Fruit fly (Drosophila melanogaster) whole organism, embryonic: ENCODE data around the gene CG43221.

ENCODE experiments used
- Asciz ChIP-seq: fragments of 200-800 bp; sonication (Bioruptor generic); optimal IDR thresholded peaks from 2 replicates; lab custom pipeline; 2017; ENCODE audit warnings: missing biosample characterization, mild to moderate bottlenecking, missing genetic modification characterization, missing genetic modification reagents
- Bdp1 ChIP-seq: fragments of 200-800 bp; sonication (Bioruptor generic); optimal IDR thresholded peaks from 3 replicates; lab custom pipeline; 2016; ENCODE audit warnings: missing biosample characterization, missing genetic modification characterization
- CG10147 ChIP-seq: fragments of 200-800 bp; sonication (Bioruptor generic); optimal IDR thresholded peaks from 2 replicates; lab custom pipeline; 2019; ENCODE audit warnings: missing biosample characterization, mild to moderate bottlenecking, missing genetic modification characterization, moderate library complexity
- CG10959 ChIP-seq: fragments of 200-800 bp; sonication (Bioruptor generic); IDR thresholded peaks from 2 replicates; pipeline ENCODE4 v1.3.6; 2022; ENCODE audit warnings: missing biosample characterization, missing genetic modification characterization
- CG12219 ChIP-seq: fragments of 200-800 bp; sonication (Bioruptor generic); optimal IDR thresholded peaks from 3 replicates; lab custom pipeline; 2018; ENCODE audit warnings: missing biosample characterization, mild to moderate bottlenecking, missing genetic modification characterization
- CG12659 ChIP-seq: fragments of 200-800 bp; sonication (Bioruptor generic); optimal IDR thresholded peaks from 3 replicates; lab custom pipeline; 2017; ENCODE audit warnings: mild to moderate bottlenecking, missing biosample characterization, missing genetic modification reagents, missing genetic modification characterization
- CG15011 ChIP-seq: fragments of 200-800 bp; sonication (Bioruptor generic); optimal IDR thresholded peaks from 3 replicates; lab custom pipeline; 2018; ENCODE audit warnings: missing biosample characterization, mild to moderate bottlenecking, missing genetic modification characterization
- CG15479 ChIP-seq: fragments of 200-800 bp; sonication (Bioruptor generic); optimal IDR thresholded peaks from 3 replicates; lab custom pipeline; 2019; ENCODE audit warnings: missing biosample characterization, mild to moderate bottlenecking, missing genetic modification characterization, moderate library complexity
- CG1602 ChIP-seq: fragments of 200-800 bp; sonication (Bioruptor generic); optimal IDR thresholded peaks from 3 replicates; lab custom pipeline; 2016; ENCODE audit warnings: missing biosample characterization, missing genetic modification characterization
- CG1647 ChIP-seq: fragments of 200-800 bp; sonication (Bioruptor generic); optimal IDR thresholded peaks from 3 replicates; lab custom pipeline; 2016; ENCODE audit warnings: missing biosample characterization, missing genetic modification characterization
- CG16779 ChIP-seq: fragments of 200-800 bp; sonication (Bioruptor generic); IDR thresholded peaks from 2 replicates; pipeline ENCODE4 v1.3.6; 2022; ENCODE audit warnings: missing biosample characterization, missing genetic modification characterization
- CG16813 ChIP-seq: fragments of 200-800 bp; sonication (Bioruptor generic); IDR thresholded peaks from 3 replicates; pipeline ENCODE4 v1.3.6; 2022; ENCODE audit warnings: missing biosample characterization, missing genetic modification characterization; ENCODE audit not compliant: partially characterized antibody
- CG17912 ChIP-seq: fragments of 200-800 bp; sonication (Bioruptor generic); optimal IDR thresholded peaks from 2 replicates; lab custom pipeline; 2018; ENCODE audit warnings: missing biosample characterization, mild to moderate bottlenecking, missing genetic modification characterization
- CG3847 ChIP-seq: fragments of 200-800 bp; sonication (Bioruptor generic); IDR thresholded peaks from 2 replicates; pipeline ENCODE4 v1.3.6; 2022; ENCODE audit warnings: missing biosample characterization, missing genetic modification characterization
- CG4617 ChIP-seq: fragments of 200-800 bp; sonication (Bioruptor generic); optimal IDR thresholded peaks from 3 replicates; lab custom pipeline; 2016; ENCODE audit warnings: missing biosample characterization, missing genetic modification characterization, borderline replicate concordance
- CG4854 ChIP-seq: fragments of 200-800 bp; sonication (Bioruptor generic); optimal IDR thresholded peaks from 2 replicates; lab custom pipeline; 2016; ENCODE audit warnings: missing biosample characterization, missing genetic modification characterization, inconsistent platforms
- CG6175 ChIP-seq: fragments of 200-800 bp; sonication (Bioruptor generic); IDR thresholded peaks from 3 replicates; pipeline ENCODE4 v1.3.6; 2022; ENCODE audit warnings: missing biosample characterization, missing genetic modification characterization
- CG6272 ChIP-seq: fragments of 200-800 bp; sonication (Bioruptor generic); IDR thresholded peaks from 2 replicates; pipeline ENCODE4 v1.3.6; 2022; ENCODE audit warnings: missing biosample characterization, missing genetic modification characterization
- CG6765 ChIP-seq: fragments of 200-800 bp; sonication (Bioruptor generic); optimal IDR thresholded peaks from 3 replicates; lab custom pipeline; 2017; ENCODE audit warnings: missing biosample characterization, mild to moderate bottlenecking, missing genetic modification characterization
- CG8290 ChIP-seq, 3 experiments: fragments of 200-800 bp; sonication (Bioruptor generic); optimal IDR thresholded peaks; 2 replicates each; lab custom pipeline; 2016 to 2019; ENCODE audit warnings: missing biosample characterization in 3 of 3, missing genetic modification characterization in 3 of 3, mild to moderate bottlenecking in 2 of 3, moderate library complexity in 1 of 3
- CG9876 ChIP-seq: fragments of 200-800 bp; sonication (Bioruptor generic); optimal IDR thresholded peaks from 2 replicates; lab custom pipeline; 2016; ENCODE audit warnings: missing biosample characterization, missing genetic modification characterization
- D19B ChIP-seq: fragments of 200-800 bp; sonication (Bioruptor generic); optimal IDR thresholded peaks from 2 replicates; lab custom pipeline; 2017; ENCODE audit warnings: missing biosample characterization, mild to moderate bottlenecking, missing genetic modification characterization
- Dfd ChIP-seq, 2 experiments: fragments of >200 bp; optimal IDR thresholded peaks; 2 replicates each; lab custom pipeline; 2017; ENCODE audit warnings: missing biosample characterization in 2 of 2, missing genetic modification characterization in 2 of 2
- Ets97D ChIP-seq: fragments of 200-800 bp; sonication (Bioruptor generic); optimal IDR thresholded peaks from 3 replicates; lab custom pipeline; 2016; ENCODE audit warnings: missing biosample characterization, missing genetic modification characterization
- HHEX ChIP-seq: fragments of 200-800 bp; sonication (Bioruptor generic); optimal IDR thresholded peaks from 3 replicates; lab custom pipeline; 2017; ENCODE audit warnings: missing biosample characterization, mild to moderate bottlenecking, missing genetic modification characterization, missing genetic modification reagents
- Lhr ChIP-seq: fragments of 200-800 bp; sonication (Bioruptor generic); optimal IDR thresholded peaks from 3 replicates; lab custom pipeline; 2017; ENCODE audit warnings: mild to moderate bottlenecking, missing biosample characterization, missing genetic modification reagents, missing genetic modification characterization
- Lim3 ChIP-seq: fragments of 200-800 bp; sonication (Bioruptor generic); IDR thresholded peaks from 2 replicates; pipeline ENCODE4 v1.3.6; 2022; ENCODE audit warnings: missing biosample characterization, missing genetic modification characterization
- Mes4 ChIP-seq: fragments of 200-800 bp; sonication (Bioruptor generic); optimal IDR thresholded peaks from 2 replicates; lab custom pipeline; 2016; ENCODE audit warnings: missing biosample characterization, missing genetic modification characterization
- NC2β ChIP-seq: fragments of 200-800 bp; sonication (Bioruptor generic); optimal IDR thresholded peaks from 2 replicates; lab custom pipeline; 2016; ENCODE audit warnings: missing biosample characterization, missing genetic modification characterization
- NK7.1 ChIP-seq: fragments of 200-800 bp; sonication (Bioruptor generic); optimal IDR thresholded peaks from 3 replicates; lab custom pipeline; 2016; ENCODE audit warnings: missing biosample characterization, missing genetic modification characterization
- Six4 ChIP-seq: fragments of 200-800 bp; sonication (Bioruptor generic); optimal IDR thresholded peaks from 2 replicates; lab custom pipeline; 2016; ENCODE audit warnings: missing biosample characterization, missing genetic modification characterization
- Taf1 ChIP-seq: fragments of 200-800 bp; sonication (Bioruptor generic); IDR thresholded peaks from 2 replicates; pipeline ENCODE4 v1.3.6; 2022; ENCODE audit warnings: missing biosample characterization, missing genetic modification characterization
- Xbp1 ChIP-seq: fragments of 200-800 bp; sonication (Bioruptor generic); optimal IDR thresholded peaks from 3 replicates; lab custom pipeline; 2016; ENCODE audit warnings: missing biosample characterization, mild to moderate bottlenecking, missing genetic modification characterization
- YL-1 ChIP-seq: fragments of 200-800 bp; sonication (Bioruptor generic); optimal IDR thresholded peaks from 3 replicates; lab custom pipeline; 2017; ENCODE audit warnings: missing biosample characterization, mild to moderate bottlenecking, missing genetic modification characterization
- aop ChIP-seq: fragments of 200-800 bp; sonication (Bioruptor generic); IDR thresholded peaks from 2 replicates; pipeline ENCODE4 v1.3.6; 2022; ENCODE audit warnings: missing biosample characterization, missing genetic modification characterization
- emc ChIP-seq: fragments of 200-800 bp; sonication (Bioruptor generic); optimal IDR thresholded peaks from 2 replicates; lab custom pipeline; 2016; ENCODE audit warnings: missing biosample characterization, missing genetic modification characterization
- kay ChIP-seq: fragments of 200-800 bp; sonication (Bioruptor generic); optimal IDR thresholded peaks from 2 replicates; lab custom pipeline; 2016; ENCODE audit warnings: missing biosample characterization, missing genetic modification characterization
- lbe ChIP-seq: fragments of 200-800 bp; sonication (Bioruptor generic); optimal IDR thresholded peaks from 2 replicates; lab custom pipeline; 2016; ENCODE audit warnings: missing biosample characterization, mild to moderate bottlenecking, missing genetic modification characterization
- lmd ChIP-seq: fragments of 200-800 bp; sonication (Bioruptor generic); IDR thresholded peaks from 2 replicates; pipeline ENCODE4 v1.3.6; 2022; ENCODE audit warnings: missing biosample characterization, missing genetic modification characterization
- mam ChIP-seq: fragments of 200-800 bp; sonication (Bioruptor generic); optimal IDR thresholded peaks from 3 replicates; lab custom pipeline; 2016; ENCODE audit warnings: missing biosample characterization, missing genetic modification characterization
- nerfin-1 ChIP-seq: fragments of 200-800 bp; sonication (Bioruptor generic); optimal IDR thresholded peaks from 3 replicates; lab custom pipeline; 2019; ENCODE audit warnings: missing biosample characterization, mild to moderate bottlenecking, missing genetic modification characterization, moderate library complexity
- pum ChIP-seq: fragments of 200-800 bp; sonication (Bioruptor generic); optimal IDR thresholded peaks from 2 replicates; lab custom pipeline; 2016; ENCODE audit warnings: missing biosample characterization, missing genetic modification characterization
- salm ChIP-seq: fragments of 200-800 bp; sonication (Bioruptor generic); optimal IDR thresholded peaks from 2 replicates; lab custom pipeline; 2018; ENCODE audit warnings: missing biosample characterization, mild to moderate bottlenecking, missing genetic modification characterization
- sens-2 ChIP-seq: fragments of 200-800 bp; sonication (Bioruptor generic); IDR thresholded peaks from 2 replicates; pipeline ENCODE4 v1.3.6; 2022; ENCODE audit warnings: missing biosample characterization, missing genetic modification characterization
- seq ChIP-seq: fragments of 200-800 bp; sonication (Bioruptor generic); IDR thresholded peaks from 2 replicates; pipeline ENCODE4 v1.3.6; 2022; ENCODE audit warnings: missing biosample characterization, missing genetic modification characterization
- sim ChIP-seq: fragments of 200-800 bp; sonication (Bioruptor generic); IDR thresholded peaks from 2 replicates; pipeline ENCODE4 v1.3.6; 2022; ENCODE audit warnings: missing biosample characterization, missing genetic modification characterization
- zfh1 ChIP-seq: fragments of 200-800 bp; sonication (Bioruptor generic); IDR thresholded peaks from 3 replicates; pipeline ENCODE4 v1.3.6; 2022; ENCODE audit warnings: missing biosample characterization, missing genetic modification characterization

The CG43221 gene

dm6 chr2L:17457944-17458343 is 27.6 kb upstream of the CG43221 start, which contains the start of gene CG18563:
Gene CG18563, minus strand, starts transcription at chr2L:17458044.
- TF ChIP-seq Dfd (GFP tag; optimal IDR thresholded peaks at IDR 0.05; lab: Kevin White, UChicago): no peak
- TF ChIP-seq CG15479 (GFP tag; lab: Kevin White, UChicago): no peak
- no peak for TF ChIP-seq Ets97D (GFP tag; lab: Kevin White, UChicago)
- TF ChIP-seq, all 482 proteins: peak for 0

- TF ChIP-seq CG17912 (peak; percentile 9), CG10147 (GFP tag; lab: Kevin White, UChicago) (no peak), CG9876 (GFP tag; lab: Kevin White, UChicago) (peak; percentile 74), NC2β (GFP tag; lab: Kevin White, UChicago) (peak; percentile 72), CG16813 (GFP tag; lab: Robert Waterston, UW) (no peak), Asciz (GFP tag; lab: Kevin White, UChicago) (peak; percentile 74), CG3847 (GFP tag; lab: Robert Waterston, UW) (peak; percentile 52; the same call in 1 of the 2 replicates), Xbp1 (GFP tag; lab: Kevin White, UChicago) (peak; percentile 78), CG10959 (GFP tag; lab: Robert Waterston, UW) (peak; percentile 71), Lim3 (GFP tag; lab: Robert Waterston, UW) (peak; percentile 58; the same call in 1 of the 2 replicates), CG16779 (GFP tag; lab: Robert Waterston, UW) (no peak), Mes4 (GFP tag; lab: Kevin White, UChicago) (peak; percentile 64), sens-2 (peak; percentile 56; the same call in 1 of the 2 replicates), lbe (GFP tag; lab: Kevin White, UChicago) (no peak), zfh1 (GFP tag; lab: Robert Waterston, UW) (peak; percentile 82), pum (GFP tag; lab: Kevin White, UChicago) (peak; percentile 81), kay (GFP tag; lab: Kevin White, UChicago) (peak; percentile 63), salm (tag; lab: Kevin White, UChicago) (no peak), CG15011 (GFP tag; lab: Kevin White, UChicago) (peak; percentile 41), Bdp1 (GFP tag; lab: Kevin White, UChicago) (peak; percentile 59), CG12659 (GFP tag; lab: Kevin White, UChicago) (peak; percentile 72), CG6272 (peak; percentile 30; the same call in 1 of the 2 replicates), Taf1 (GFP tag; lab: Robert Waterston, UW) (peak; percentile 61; the same call in 1 of the 2 replicates), CG6175 (GFP tag; lab: Robert Waterston, UW) (0 out of 3 replicates have a peak, but pooled peaks have one; percentile 35), nerfin-1 (peak; percentile 84), Six4 (peak; percentile 84), sim (GFP tag; lab: Robert Waterston, UW) (peak; percentile 69; the same call in 1 of the 2 replicates), CG1602 (GFP tag; lab: Kevin White, UChicago) (peak; percentile 71), Lhr (peak; percentile 41), YL-1 (GFP tag; lab: Kevin White, UChicago) (no peak), lmd (GFP tag; lab: Robert Waterston, UW) (peak; percentile 76), CG1647 (GFP tag; lab: Kevin White, UChicago) (peak; percentile 73), seq (peak; percentile 80), CG4617 (GFP tag; lab: Kevin White, UChicago) (peak; percentile 38), CG6765 (no peak), aop (GFP tag; lab: Robert Waterston, UW) (no peak), D19B (GFP tag; lab: Kevin White, UChicago) (peak; percentile 38), emc (GFP tag; lab: Kevin White, UChicago) (peak; percentile 69), NK7.1 (peak; percentile 76), mam (GFP tag; lab: Kevin White, UChicago) (peak; percentile 82), CG12219 (GFP tag; lab: Kevin White, UChicago) (peak; percentile 82), CG8290 (GFP tag; optimal IDR thresholded peaks at IDR 0.05; lab: Kevin White, UChicago) (peak; percentile 11), CG8290 (tag; optimal IDR thresholded peaks at IDR 0.05; lab: Kevin White, UChicago) (peak in 1 of 2 experiments; percentile 67), HHEX (peak; percentile 70), CG4854 (GFP tag; lab: Kevin White, UChicago) (peak; percentile 58)
These were observed 19.5 kb upstream of the CG43221 start for dm6 chr2L:17465915-17466677.
